Fruit fly (Drosophila melanogaster) whole organism, embryonic: Measurements from ENCODE around the gene CG32267.

Experiments used
- Abd-B ChIP-seq: fragments of 200-800 bp; sonication (Bioruptor generic); optimal IDR thresholded peaks from 2 replicates; lab custom pipeline; 2018; ENCODE audit warnings: missing biosample characterization, mild to moderate bottlenecking, missing genetic modification characterization, moderate library complexity
- Bgb ChIP-seq: fragments of 200-800 bp; sonication (Bioruptor generic); IDR thresholded peaks from 2 replicates; pipeline ENCODE4 v1.3.6; 2022; ENCODE audit warnings: missing biosample characterization, missing genetic modification characterization; ENCODE audit not compliant: partially characterized antibody
- CG12155 ChIP-seq: fragments of 200-800 bp; sonication (Bioruptor generic); optimal IDR thresholded peaks from 3 replicates; lab custom pipeline; 2016; ENCODE audit warnings: missing biosample characterization, missing genetic modification characterization
- CG12391 ChIP-seq: fragments of 200-800 bp; sonication (Bioruptor generic); optimal IDR thresholded peaks from 3 replicates; lab custom pipeline; 2018; ENCODE audit warnings: missing biosample characterization, mild to moderate bottlenecking, missing genetic modification characterization, moderate library complexity
- CG14014 ChIP-seq: fragments of 200-800 bp; sonication (Bioruptor generic); IDR thresholded peaks from 2 replicates; pipeline ENCODE4 v1.3.6; 2022; ENCODE audit warnings: missing biosample characterization, missing genetic modification characterization
- CG14667 ChIP-seq: fragments of 200-800 bp; sonication (Bioruptor generic); IDR thresholded peaks from 2 replicates; pipeline ENCODE4 v1.3.6; 2022; ENCODE audit warnings: missing biosample characterization, missing genetic modification characterization
- CG1529 ChIP-seq: fragments of 200-800 bp; sonication (Bioruptor generic); optimal IDR thresholded peaks from 3 replicates; lab custom pipeline; 2018; ENCODE audit warnings: missing biosample characterization, missing genetic modification characterization
- CG32532 ChIP-seq: fragments of 200-800 bp; sonication (Bioruptor generic); IDR thresholded peaks from 2 replicates; pipeline ENCODE4 v1.3.6; 2022; ENCODE audit warnings: missing biosample characterization, missing genetic modification characterization
- CG34224 ChIP-seq: fragments of 200-800 bp; sonication (Bioruptor generic); IDR thresholded peaks from 3 replicates; pipeline ENCODE4 v1.3.6; 2022; ENCODE audit warnings: missing biosample characterization, missing genetic modification characterization; ENCODE audit not compliant: partially characterized antibody
- CG3726 ChIP-seq: fragments of 200-800 bp; sonication (Bioruptor generic); IDR thresholded peaks from 3 replicates; pipeline ENCODE4, ENCODE4 v1.3.6; 2022; ENCODE audit warnings: missing biosample characterization, missing genetic modification characterization
- CG4707 ChIP-seq: fragments of 200-800 bp; sonication (Bioruptor generic); optimal IDR thresholded peaks from 2 replicates; lab custom pipeline; 2018; ENCODE audit warnings: missing biosample characterization, mild to moderate bottlenecking, missing genetic modification characterization, moderate library complexity
- CG5953 ChIP-seq: fragments of 200-800 bp; sonication (Bioruptor generic); IDR thresholded peaks from 2 replicates; pipeline ENCODE4 v1.3.6; 2022; ENCODE audit warnings: missing biosample characterization, missing genetic modification characterization
- CG7987 ChIP-seq: fragments of 200-800 bp; sonication (Bioruptor generic); optimal IDR thresholded peaks from 2 replicates; lab custom pipeline; 2018; ENCODE audit warnings: missing biosample characterization, mild to moderate bottlenecking, missing genetic modification characterization, moderate library complexity
- CG8281 ChIP-seq: fragments of 200-800 bp; sonication (Bioruptor generic); optimal IDR thresholded peaks from 2 replicates; lab custom pipeline; 2018; ENCODE audit warnings: missing biosample characterization, mild to moderate bottlenecking, missing genetic modification characterization, moderate library complexity
- CG8924 ChIP-seq: fragments of 200-800 bp; optimal IDR thresholded peaks from 3 replicates; lab custom pipeline; 2019; ENCODE audit warnings: missing biosample characterization, mild to moderate bottlenecking, missing genetic modification characterization, moderate library complexity
- Dfd ChIP-seq, 2 experiments: fragments of >200 bp; optimal IDR thresholded peaks; 2 replicates each; lab custom pipeline; 2017; ENCODE audit warnings: missing biosample characterization in 2 of 2, missing genetic modification characterization in 2 of 2
- H15 ChIP-seq: fragments of 200-800 bp; sonication (Bioruptor generic); IDR thresholded peaks from 3 replicates; pipeline ENCODE4 v1.3.6; 2022; ENCODE audit warnings: missing biosample characterization, missing genetic modification characterization
- H2.0 ChIP-seq: fragments of 200-800 bp; sonication (Bioruptor generic); IDR thresholded peaks from 2 replicates; pipeline ENCODE4 v1.3.6; 2022; ENCODE audit warnings: missing biosample characterization, missing genetic modification characterization
- HmgZ ChIP-seq: fragments of 200-800 bp; sonication (Bioruptor generic); optimal IDR thresholded peaks from 2 replicates; lab custom pipeline; 2018; ENCODE audit warnings: missing biosample characterization, mild to moderate bottlenecking, missing genetic modification characterization
- Hmr ChIP-seq: fragments of 200-800 bp; sonication (Bioruptor generic); optimal IDR thresholded peaks from 3 replicates; lab custom pipeline; 2017; ENCODE audit warnings: mild to moderate bottlenecking, missing biosample characterization, missing genetic modification reagents, missing genetic modification characterization
- Hr51 ChIP-seq, 2 experiments: fragments of 200-800 bp; sonication (Bioruptor generic); optimal IDR thresholded peaks; 2 replicates in 1 of 2; 3 replicates in 1 of 2; lab custom pipeline; 2016 to 2018; ENCODE audit warnings: missing biosample characterization in 2 of 2, missing genetic modification characterization in 2 of 2, mild to moderate bottlenecking in 1 of 2, moderate library complexity in 1 of 2
- Hr78 ChIP-seq, 2 experiments: fragments of 200-800 bp in 1 of 2; fragments of >200 bp in 1 of 2; sonication (Bioruptor generic) in 1 of 2; optimal IDR thresholded peaks; 2 replicates each; lab custom pipeline; 2017 to 2019; ENCODE audit warnings: missing biosample characterization in 2 of 2, missing genetic modification characterization in 2 of 2, mild to moderate bottlenecking in 1 of 2, moderate library complexity in 1 of 2
- MESR4 ChIP-seq: fragments of 200-800 bp; sonication (Bioruptor generic); optimal IDR thresholded peaks from 2 replicates; lab custom pipeline; 2018; ENCODE audit warnings: missing biosample characterization, mild to moderate bottlenecking, missing genetic modification characterization, moderate library complexity
- Meics ChIP-seq: fragments of 200-800 bp; sonication (Bioruptor generic); optimal IDR thresholded peaks from 2 replicates; lab custom pipeline; 2017; ENCODE audit warnings: missing biosample characterization, mild to moderate bottlenecking, missing genetic modification characterization
- Nf-YB ChIP-seq: fragments of 200-800 bp; sonication (Bioruptor generic); optimal IDR thresholded peaks from 3 replicates; lab custom pipeline; 2019; ENCODE audit warnings: missing biosample characterization, mild to moderate bottlenecking, missing genetic modification characterization, moderate library complexity
- Rx ChIP-seq: fragments of 200-800 bp; sonication (Bioruptor generic); IDR thresholded peaks from 2 replicates; pipeline ENCODE4 v1.3.6; 2022; ENCODE audit warnings: missing biosample characterization, missing genetic modification characterization
- Sox102F ChIP-seq: fragments of 200-800 bp; sonication (Bioruptor generic); optimal IDR thresholded peaks from 2 replicates; lab custom pipeline; 2018; ENCODE audit warnings: missing biosample characterization, mild to moderate bottlenecking, missing genetic modification characterization, moderate library complexity
- TFAM ChIP-seq: fragments of 200-800 bp; sonication (Bioruptor generic); optimal IDR thresholded peaks from 2 replicates; lab custom pipeline; 2017; ENCODE audit warnings: missing biosample characterization, missing genetic modification characterization, inconsistent platforms
- Xbp1 ChIP-seq: fragments of 200-800 bp; sonication (Bioruptor generic); optimal IDR thresholded peaks from 3 replicates; lab custom pipeline; 2016; ENCODE audit warnings: missing biosample characterization, mild to moderate bottlenecking, missing genetic modification characterization
- al ChIP-seq: fragments of 200-800 bp; sonication (Bioruptor generic); IDR thresholded peaks from 2 replicates; pipeline ENCODE4 v1.3.6; 2022; ENCODE audit warnings: missing biosample characterization, missing genetic modification characterization
- aop ChIP-seq: fragments of 200-800 bp; sonication (Bioruptor generic); IDR thresholded peaks from 2 replicates; pipeline ENCODE4 v1.3.6; 2022; ENCODE audit warnings: missing biosample characterization, missing genetic modification characterization
- dpn ChIP-seq, 2 experiments: fragments of 200-800 bp; sonication (Bioruptor generic); optimal IDR thresholded peaks; 3 replicates each; lab custom pipeline; 2016; ENCODE audit warnings: missing biosample characterization in 2 of 2, missing genetic modification characterization in 2 of 2
- gcm2 ChIP-seq: fragments of 200-800 bp; sonication (Bioruptor generic); optimal IDR thresholded peaks from 2 replicates; lab custom pipeline; 2016; ENCODE audit warnings: missing biosample characterization, missing genetic modification characterization
- grn ChIP-seq: fragments of 200-800 bp; sonication (Bioruptor generic); optimal IDR thresholded peaks from 3 replicates; lab custom pipeline; 2017; ENCODE audit warnings: missing biosample characterization, missing genetic modification characterization
- gro ChIP-seq: fragments of 200-800 bp; sonication (Bioruptor generic); optimal IDR thresholded peaks from 2 replicates; lab custom pipeline; 2016; ENCODE audit warnings: missing biosample characterization, missing genetic modification characterization
- h ChIP-seq: fragments of >200 bp; optimal IDR thresholded peaks from 2 replicates; lab custom pipeline; 2017
- hkb ChIP-seq, 2 experiments: fragments of 200-800 bp in 1 of 2; fragments of >200 bp in 1 of 2; sonication (Bioruptor generic) in 1 of 2; IDR thresholded peaks in 1 of 2; optimal IDR thresholded peaks in 1 of 2; 2 replicates each; pipeline versions ENCODE4 v1.3.6 to Lab custom; 2017 to 2022; ENCODE audit warnings: missing biosample characterization in 1 of 2, missing genetic modification characterization in 1 of 2
- ind ChIP-seq: fragments of 200-800 bp; sonication (Bioruptor generic); optimal IDR thresholded peaks from 3 replicates; lab custom pipeline; 2016; ENCODE audit warnings: missing biosample characterization, missing genetic modification characterization
- jing ChIP-seq: fragments of 200-800 bp; sonication (Bioruptor generic); optimal IDR thresholded peaks from 2 replicates; lab custom pipeline; 2018; ENCODE audit warnings: missing biosample characterization, mild to moderate bottlenecking, missing genetic modification characterization
- knrl ChIP-seq: fragments of 200-800 bp; sonication (Bioruptor generic); IDR thresholded peaks from 3 replicates; pipeline ENCODE4 v1.3.6; 2022; ENCODE audit warnings: missing biosample characterization, missing genetic modification characterization; ENCODE audit not compliant: partially characterized antibody
- lab ChIP-seq: fragments of 200-800 bp; sonication (Bioruptor generic); optimal IDR thresholded peaks from 3 replicates; lab custom pipeline; 2017; ENCODE audit warnings: missing biosample characterization, missing genetic modification characterization, mild to moderate bottlenecking, moderate library complexity, missing genetic modification reagents
- lbe ChIP-seq: fragments of 200-800 bp; sonication (Bioruptor generic); optimal IDR thresholded peaks from 2 replicates; lab custom pipeline; 2016; ENCODE audit warnings: missing biosample characterization, mild to moderate bottlenecking, missing genetic modification characterization
- nau ChIP-seq: fragments of 200-800 bp; sonication (Bioruptor generic); optimal IDR thresholded peaks from 3 replicates; lab custom pipeline; 2017; ENCODE audit warnings: missing biosample characterization, mild to moderate bottlenecking, missing genetic modification characterization, missing genetic modification reagents
- otp ChIP-seq: fragments of 200-800 bp; sonication (Bioruptor generic); IDR thresholded peaks from 3 replicates; pipeline ENCODE4, ENCODE4 v1.3.6; 2022; ENCODE audit warnings: missing biosample characterization, missing genetic modification characterization
- rib ChIP-seq: fragments of 200-800 bp; sonication (Bioruptor generic); IDR thresholded peaks from 2 replicates; pipeline ENCODE4 v1.3.6; 2022; ENCODE audit warnings: missing biosample characterization, missing genetic modification characterization
- sc ChIP-seq, 3 experiments: fragments of >200 bp in 2 of 3; fragments of 200-800 bp in 1 of 3; sonication (Bioruptor generic) in 1 of 3; optimal IDR thresholded peaks; 2 replicates in 2 of 3; 3 replicates in 1 of 3; lab custom pipeline; 2017; ENCODE audit warnings: mild to moderate bottlenecking in 1 of 3, missing biosample characterization in 1 of 3, missing genetic modification characterization in 1 of 3, missing genetic modification reagents in 1 of 3
- schlank ChIP-seq: fragments of 200-800 bp; sonication (Bioruptor generic); optimal IDR thresholded peaks from 2 replicates; lab custom pipeline; 2018; ENCODE audit warnings: missing biosample characterization, mild to moderate bottlenecking, missing genetic modification characterization
- so ChIP-seq: fragments of 200-800 bp; sonication (Bioruptor generic); IDR thresholded peaks from 3 replicates; pipeline ENCODE4 v1.3.6; 2022; ENCODE audit warnings: missing biosample characterization, missing genetic modification characterization
- sug ChIP-seq: fragments of 200-800 bp; optimal IDR thresholded peaks from 2 replicates; lab custom pipeline; 2019; ENCODE audit warnings: missing biosample characterization, mild to moderate bottlenecking, missing genetic modification characterization, moderate library complexity

Gene CG32267

dm6 chr3L:3438473-3438872 is 33.4 kb downstream of the CG32267 start (continued):
- peak; percentile 48 to 77 for TF ChIP-seq Hr51 (GFP tag; optimal IDR thresholded peaks at IDR 0.05; lab: Kevin White, UChicago)
- peak; percentile 33; the same call in 1 of the 2 replicates for TF ChIP-seq H2.0 (GFP tag; lab: Robert Waterston, UW)
- TF ChIP-seq lbe (GFP tag; lab: Kevin White, UChicago) = no peak
- peak; percentile 40 for TF ChIP-seq Meics (GFP tag; lab: Kevin White, UChicago)
- no peak for TF ChIP-seq jing
- no peak for TF ChIP-seq rib (GFP tag; lab: Robert Waterston, UW)
- peak; percentile 41 to 61 for TF ChIP-seq dpn (GFP tag; optimal IDR thresholded peaks at IDR 0.05; lab: Kevin White, UChicago)
- TF ChIP-seq sc (optimal IDR thresholded peaks at IDR 0.05; lab: Kevin White, UChicago) = no peak
- TF ChIP-seq sc (GFP tag; optimal IDR thresholded peaks at IDR 0.05; lab: Kevin White, UChicago) = peak; percentile 60
- TF ChIP-seq Nf-YB (GFP tag; lab: Kevin White, UChicago) = peak; percentile 53
- TF ChIP-seq hkb (optimal IDR thresholded peaks at IDR 0.05; lab: Kevin White, UChicago) = no peak
- TF ChIP-seq hkb (GFP tag; IDR thresholded peaks at IDR 0.05; lab: Robert Waterston, UW) = peak; percentile 67
- no peak for TF ChIP-seq CG14014 (GFP tag; lab: Robert Waterston, UW)
- TF ChIP-seq H15 (GFP tag; lab: Robert Waterston, UW) = 0 out of 3 replicates have a peak, but pooled peaks have one; percentile 36
- no peak for TF ChIP-seq h (lab: Kevin White, UChicago)
- no peak for TF ChIP-seq CG7987
- no peak for TF ChIP-seq aop (GFP tag; lab: Robert Waterston, UW)
- peak; percentile 11; the same call in 1 of the 3 replicates for TF ChIP-seq so (GFP tag; lab: Robert Waterston, UW)
- peak; percentile 62 for TF ChIP-seq Hmr
- no peak for TF ChIP-seq grn (GFP tag; lab: Kevin White, UChicago)
- peak; percentile 7 for TF ChIP-seq HmgZ (tag; lab: Kevin White, UChicago)
- TF ChIP-seq CG5953 = peak; percentile 35; the same call in 1 of the 2 replicates
- peak; percentile 66 for TF ChIP-seq lab (GFP tag; lab: Kevin White, UChicago)
- no peak for TF ChIP-seq nau
- no peak for TF ChIP-seq knrl (GFP tag; lab: Robert Waterston, UW)
- no peak for TF ChIP-seq Rx
- no peak for TF ChIP-seq al (GFP tag; lab: Robert Waterston, UW)
- peak; percentile 84 for TF ChIP-seq CG8924 (tag; lab: Kevin White, UChicago)
- peak; percentile 1 for TF ChIP-seq CG8281
- peak; percentile 53 for TF ChIP-seq ind (GFP tag; lab: Kevin White, UChicago)
- peak; percentile 51 for TF ChIP-seq CG1529
- TF ChIP-seq CG3726 = 0 out of 3 replicates have a peak, but pooled peaks have one; percentile 61
- peak; percentile 39; the same call in 1 of the 2 replicates for TF ChIP-seq CG14667
- peak; percentile 85 for TF ChIP-seq CG12391
- peak; percentile 33 for TF ChIP-seq CG12155 (GFP tag; lab: Kevin White, UChicago)
- TF ChIP-seq Bgb = no peak
- peak; percentile 77 for TF ChIP-seq Sox102F
- peak; percentile 65 for TF ChIP-seq Xbp1 (GFP tag; lab: Kevin White, UChicago)
- no peak for TF ChIP-seq sug
- peak; percentile 37 for TF ChIP-seq Abd-B
- no peak for TF ChIP-seq schlank (tag; lab: Kevin White, UChicago)
- no peak for TF ChIP-seq Dfd (GFP tag; optimal IDR thresholded peaks at IDR 0.05; lab: Kevin White, UChicago)
- TF ChIP-seq Hr78 (GFP tag; optimal IDR thresholded peaks at IDR 0.05; lab: Kevin White, UChicago) = peak in 1 of 2 experiments; percentile 26
- TF ChIP-seq TFAM (GFP tag; lab: Kevin White, UChicago) = no peak
- TF ChIP-seq otp (GFP tag; lab: Robert Waterston, UW) = 0 out of 3 replicates have a peak, but pooled peaks have one; percentile 35
- no peak for TF ChIP-seq gro
- TF ChIP-seq gcm2 (GFP tag; lab: Kevin White, UChicago) = peak; percentile 0
- TF ChIP-seq MESR4 (GFP tag; lab: Kevin White, UChicago) = no peak
- TF ChIP-seq CG4707 = no peak
- no peak for TF ChIP-seq CG34224 (GFP tag; lab: Robert Waterston, UW)
- TF ChIP-seq CG32532 (GFP tag; lab: Robert Waterston, UW) = peak; percentile 32; the same call in 1 of the 2 replicates
